Fruit fly (Drosophila melanogaster) whole organism: Measurements from ENCODE around the gene goe.

Experiments used
- pan ChIP-seq: fragments of >200 bp; optimal IDR thresholded peaks from 2 replicates; lab custom pipeline; 2017
- psq ChIP-seq: fragments of >200 bp; optimal IDR thresholded peaks from 2 replicates; lab custom pipeline; 2017

dm6 chrX:16761531-16761930 lies 9.8 kb upstream of the goe start:
- TF ChIP-seq psq (lab: Kevin White, UChicago) (no peak), pan (lab: Kevin White, UChicago) (no peak)
